Worm (Caenorhabditis elegans): ENCODE results near the gene tps-2.

ce11 chrII:14619806-14620205, 19.1 kb downstream of the tps-2 start:
- TF ChIP-seq nhr-2 (tag; optimal IDR thresholded peaks at IDR 0.05) (no peak), nhr-237 (tag; optimal IDR thresholded peaks at IDR 0.05) (no peak), unc-62 (GFP tag; optimal IDR thresholded peaks at IDR 0.05) (no peak), elt-3 (tag; optimal IDR thresholded peaks at IDR 0.05) (no peak), snpc-4 (tag; optimal IDR thresholded peaks at IDR 0.05) (no peak), elt-1 (tag; optimal IDR thresholded peaks at IDR 0.05; ENCODE audit: borderline replicate concordance, insufficient read depth) (no peak), nhr-76 (tag; optimal IDR thresholded peaks at IDR 0.05) (no peak), nhr-28 (tag; optimal IDR thresholded peaks at IDR 0.05) (no peak), mls-2 (tag; optimal IDR thresholded peaks at IDR 0.05) (no peak)

Data from whole organism, mixed stage, embryonic.